Worm (Caenorhabditis elegans): ENCODE results near the gene F37A8.5.

Gene F37A8.5

DNA sequence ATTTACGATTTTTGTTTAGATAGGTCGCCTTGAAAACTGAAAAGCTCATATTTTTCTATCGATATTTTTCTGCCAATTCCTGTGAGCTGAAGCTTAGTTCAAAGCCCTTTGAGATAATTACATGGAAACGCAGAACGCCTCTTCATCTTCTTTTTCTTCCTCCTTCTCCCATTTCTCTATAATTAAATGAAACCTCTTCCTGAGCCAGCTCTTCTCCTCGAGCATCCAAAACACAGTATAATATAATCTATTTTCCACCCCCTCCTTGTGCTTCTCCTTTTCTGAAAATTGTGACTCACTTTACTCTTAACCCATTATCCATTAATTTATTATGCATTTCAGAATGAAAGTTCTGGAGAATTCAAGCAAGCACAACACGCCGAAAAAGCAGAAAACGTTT is at the start of gene F37A8.5:
TSS of gene F37A8.5 (plus strand) at position 332 of the 400 bp plus-strand sequence.
- TF ChIP-seq dao-5 (tag; optimal IDR thresholded peaks at IDR 0.05): no peak
- TF ChIP-seq W03F9.2 (tag; optimal IDR thresholded peaks at IDR 0.05): no peak
- TF ChIP-seq him-1 (tag; optimal IDR thresholded peaks at IDR 0.05): no peak

- no peak for TF ChIP-seq him-1 (tag; optimal IDR thresholded peaks at IDR 0.05)
- no peak for TF ChIP-seq dao-5 (tag; optimal IDR thresholded peaks at IDR 0.05)
- no peak for TF ChIP-seq W03F9.2 (tag; optimal IDR thresholded peaks at IDR 0.05)
Observed at ce11 chrIII:3907587-3907986, 48.8 kb upstream of the F37A8.5 start, which contains the start of gene mmcm-1. Gene mmcm-1 (minus strand): TSS chrIII:3907687.

DNA sequence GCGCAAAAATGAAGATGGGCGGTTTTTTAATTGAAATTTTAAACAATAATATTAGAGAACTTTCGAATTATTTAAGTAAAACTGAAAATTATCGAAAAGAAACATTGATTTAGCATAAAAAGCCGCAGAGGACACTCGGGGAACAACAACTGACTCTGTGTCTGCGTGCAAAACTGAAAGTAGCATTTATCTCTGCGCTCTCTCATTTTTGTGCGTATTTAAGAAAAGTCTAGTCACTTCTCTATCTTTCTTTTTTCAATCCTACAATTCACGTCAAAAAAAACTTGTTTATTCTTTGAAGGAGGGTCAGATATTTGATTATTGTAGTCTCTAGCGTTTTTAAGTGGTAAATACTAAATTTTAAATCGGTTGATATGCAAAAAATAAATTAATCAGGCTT is 48.2 kb upstream of the F37A8.5 start:
- TF ChIP-seq W03F9.2 (tag; optimal IDR thresholded peaks at IDR 0.05) (peak; percentile 25), him-1 (tag; optimal IDR thresholded peaks at IDR 0.05) (no peak)

DNA sequence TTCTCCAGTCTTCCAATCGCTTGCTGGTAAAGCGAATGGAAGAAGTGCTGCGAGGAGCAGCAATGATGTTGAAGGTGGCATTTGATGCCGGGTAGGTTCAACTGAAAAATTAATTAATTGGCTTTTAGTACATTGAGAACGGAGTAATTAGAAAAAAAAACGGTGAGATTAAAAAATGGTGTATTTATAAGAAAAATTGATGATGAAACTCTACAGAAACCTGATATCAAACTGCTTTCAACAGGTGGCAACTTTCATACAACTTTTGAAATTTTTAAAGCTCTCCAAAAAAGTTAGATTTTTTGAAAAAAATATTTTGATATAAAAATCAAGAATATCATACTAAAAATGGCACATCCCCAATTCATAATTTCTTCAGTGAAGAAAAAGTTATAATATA is 42.4 kb upstream of the F37A8.5 start, which contains the start of gene pat-3:
TSS of gene pat-3 (minus strand) at position 101 of the 400 bp plus-strand sequence.
- no peak for TF ChIP-seq W03F9.2 (tag; optimal IDR thresholded peaks at IDR 0.05)
- TF ChIP-seq him-1 (tag; optimal IDR thresholded peaks at IDR 0.05): no peak
- no peak for TF ChIP-seq dao-5 (tag; optimal IDR thresholded peaks at IDR 0.05)

ce11 chrIII:3914836-3915235 is 41.6 kb upstream of the F37A8.5 start:
- TF ChIP-seq him-1 (tag; optimal IDR thresholded peaks at IDR 0.05) (no peak), W03F9.2 (tag; optimal IDR thresholded peaks at IDR 0.05) (no peak), dao-5 (tag; optimal IDR thresholded peaks at IDR 0.05) (no peak)

DNA sequence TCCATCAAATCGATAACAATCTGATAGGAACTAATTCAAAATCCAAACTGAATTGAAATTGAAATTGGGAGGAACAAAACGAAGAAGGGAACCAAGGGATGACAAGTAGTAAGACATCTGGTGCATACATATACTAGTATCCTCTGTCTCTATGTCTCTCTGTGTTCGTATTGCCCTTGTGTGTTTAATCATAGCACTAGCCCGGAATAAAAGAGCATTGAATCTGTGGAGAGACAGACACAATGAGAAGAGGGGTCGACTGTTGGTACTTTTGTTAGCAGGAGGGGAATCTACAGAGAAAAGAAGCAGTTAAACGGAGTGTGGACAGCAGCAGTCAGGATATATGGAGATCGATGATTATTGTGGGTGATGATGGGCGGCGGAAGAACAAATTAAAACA is 40.7 kb upstream of the F37A8.5 start:
- no peak for TF ChIP-seq dao-5 (tag; optimal IDR thresholded peaks at IDR 0.05)
- no peak for TF ChIP-seq him-1 (tag; optimal IDR thresholded peaks at IDR 0.05)
- TF ChIP-seq W03F9.2 (tag; optimal IDR thresholded peaks at IDR 0.05): no peak

DNA sequence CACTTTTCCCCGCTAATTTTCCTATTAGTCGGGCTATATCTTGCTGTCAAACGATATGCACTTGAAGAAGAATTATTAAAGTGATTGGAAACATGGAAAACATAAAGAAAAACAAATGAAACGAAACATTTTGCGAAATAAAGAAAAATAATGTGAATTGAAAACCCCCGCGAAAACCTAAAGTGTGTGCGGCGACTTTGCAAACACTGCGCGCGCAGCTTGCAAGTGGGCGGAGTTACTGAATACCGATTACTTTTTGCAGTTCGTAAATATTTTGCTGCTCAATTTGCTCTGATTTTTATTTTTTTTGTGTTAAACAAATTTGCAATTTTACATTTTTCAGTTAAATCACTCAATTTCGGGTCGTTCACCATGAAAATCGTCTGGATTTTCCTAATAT is 39.8 kb upstream of the F37A8.5 start, which contains the start of gene ccdc-47:
TSS of gene ccdc-47 (plus strand) at position 344 of the 400 bp plus-strand sequence.
- TF ChIP-seq dao-5 (tag; optimal IDR thresholded peaks at IDR 0.05): no peak
- TF ChIP-seq W03F9.2 (tag; optimal IDR thresholded peaks at IDR 0.05): peak; percentile 85
- TF ChIP-seq him-1 (tag; optimal IDR thresholded peaks at IDR 0.05): no peak

DNA sequence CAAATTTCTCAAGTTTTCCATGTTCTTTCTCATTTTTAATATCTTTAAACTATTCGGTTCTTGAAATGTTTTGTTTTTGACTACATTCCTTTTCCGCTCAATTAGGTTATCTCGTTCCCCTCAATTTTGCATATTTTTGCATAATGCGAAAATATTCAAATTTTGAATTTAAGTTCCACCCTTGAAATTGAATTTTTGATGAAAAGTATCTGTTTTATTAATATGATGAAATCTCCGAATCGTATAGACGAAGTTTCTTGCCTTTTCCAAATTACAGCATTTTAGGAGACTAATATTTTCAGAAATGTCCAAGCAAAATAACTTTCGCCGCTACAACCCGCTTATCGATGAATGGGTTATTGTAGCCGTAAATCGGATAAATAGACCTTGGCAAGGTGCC is 37.9 kb upstream of the F37A8.5 start, which contains the start of gene ZK1058.3:
TSS of gene ZK1058.3 (plus strand) at position 301 of the 400 bp plus-strand sequence.
- no peak for TF ChIP-seq W03F9.2 (tag; optimal IDR thresholded peaks at IDR 0.05)
- TF ChIP-seq him-1 (tag; optimal IDR thresholded peaks at IDR 0.05): no peak
- no peak for TF ChIP-seq dao-5 (tag; optimal IDR thresholded peaks at IDR 0.05)

DNA sequence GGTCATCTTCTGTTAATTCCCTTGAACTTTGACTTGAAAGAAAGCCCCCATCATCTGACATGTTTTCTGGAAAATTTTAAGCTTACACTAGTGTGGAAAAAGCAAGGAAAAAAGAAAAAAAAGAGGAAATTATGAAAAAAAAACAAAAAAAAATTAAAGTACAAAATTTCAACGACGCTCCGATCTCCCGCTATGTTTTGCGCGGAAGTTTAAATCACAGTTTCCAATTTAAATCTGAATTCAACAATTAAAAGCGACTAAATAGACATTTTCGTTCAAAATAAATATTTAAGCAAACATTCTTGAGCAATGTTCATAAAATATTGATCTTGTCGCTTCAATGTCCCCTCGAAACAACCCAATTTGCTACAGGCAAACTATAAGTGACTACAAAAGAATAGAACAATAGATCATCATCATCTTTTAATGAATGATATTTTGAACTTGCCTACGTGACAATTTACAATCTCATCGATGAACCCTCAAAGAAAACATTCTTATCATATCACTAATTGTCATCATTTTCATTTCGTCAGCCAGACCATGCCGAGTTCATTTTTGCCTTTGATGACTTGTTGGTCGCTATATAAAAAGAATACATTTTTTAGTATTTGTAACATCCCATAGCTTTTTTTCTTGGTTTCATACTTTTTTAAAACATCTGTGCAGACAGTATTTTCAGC is 34.6 kb upstream of the F37A8.5 start, which contains the start of the genes metl-6 and nit-1:
TSS of gene metl-6 (minus strand) at position 66 of the 683 bp plus-strand sequence.
TSS of gene nit-1 (plus strand) at position 562 of the 683 bp plus-strand sequence.
- TF ChIP-seq dao-5 (tag; optimal IDR thresholded peaks at IDR 0.05): no peak
- no peak for TF ChIP-seq him-1 (tag; optimal IDR thresholded peaks at IDR 0.05)
- TF ChIP-seq W03F9.2 (tag; optimal IDR thresholded peaks at IDR 0.05): no peak

ce11 chrIII:3926116-3926515 is 30.3 kb upstream of the F37A8.5 start, which contains the start of gene ZK1058.9:
Gene ZK1058.9 (minus strand): TSS chrIII:3926216.
- TF ChIP-seq him-1 (tag; optimal IDR thresholded peaks at IDR 0.05): no peak
- TF ChIP-seq dao-5 (tag; optimal IDR thresholded peaks at IDR 0.05): no peak
- no peak for TF ChIP-seq W03F9.2 (tag; optimal IDR thresholded peaks at IDR 0.05)

DNA sequence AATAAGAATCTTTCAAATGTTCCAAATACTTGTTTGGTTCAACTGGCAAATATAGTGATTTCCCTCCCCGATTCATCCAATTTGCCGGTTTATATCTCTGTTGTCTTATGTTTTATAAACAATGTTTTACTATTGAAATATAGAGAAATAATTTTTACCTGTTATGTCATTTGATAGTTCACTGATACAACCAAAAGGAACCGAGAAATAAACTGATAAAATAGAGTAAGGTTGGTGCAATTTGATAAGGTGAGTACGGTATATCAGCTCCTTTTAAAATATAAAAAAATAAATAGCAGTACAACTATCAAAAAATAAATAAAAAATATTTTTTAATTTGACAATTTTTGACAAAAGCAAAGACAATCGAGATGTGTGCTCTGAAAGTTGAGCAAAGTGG is 29.6 kb upstream of the F37A8.5 start:
- TF ChIP-seq dao-5 (tag; optimal IDR thresholded peaks at IDR 0.05): no peak

DNA sequence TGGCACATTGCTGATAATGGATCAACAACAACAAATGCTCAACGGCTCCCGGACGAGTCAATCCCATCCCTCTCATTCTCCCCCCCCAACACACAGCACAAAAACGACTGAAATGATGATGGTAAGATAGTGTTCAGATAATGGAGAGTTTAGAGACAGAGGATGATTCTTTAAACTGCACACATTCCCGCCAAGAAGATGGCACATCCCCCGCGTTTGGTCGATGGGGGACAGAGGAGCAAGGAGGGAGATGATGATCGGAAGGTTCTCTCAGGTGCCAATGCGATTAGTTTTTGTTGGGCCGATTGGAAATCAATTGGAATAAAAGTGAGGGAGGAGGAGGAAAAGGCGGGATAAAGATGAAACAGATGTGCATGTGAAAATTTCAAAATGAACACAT is 29.0 kb upstream of the F37A8.5 start:
- no peak for TF ChIP-seq him-1 (tag; optimal IDR thresholded peaks at IDR 0.05)
- TF ChIP-seq W03F9.2 (tag; optimal IDR thresholded peaks at IDR 0.05): no peak
- no peak for TF ChIP-seq dao-5 (tag; optimal IDR thresholded peaks at IDR 0.05)

ce11 chrIII:3928136-3928535 is 28.3 kb upstream of the F37A8.5 start, which contains the start of gene F37A8.1:
Gene F37A8.1 (plus strand): TSS chrIII:3928436.
- no peak for TF ChIP-seq W03F9.2 (tag; optimal IDR thresholded peaks at IDR 0.05)
- TF ChIP-seq dao-5 (tag; optimal IDR thresholded peaks at IDR 0.05): no peak
- no peak for TF ChIP-seq him-1 (tag; optimal IDR thresholded peaks at IDR 0.05)

ce11 chrIII:3931423-3931822 is 25.0 kb upstream of the F37A8.5 start, which contains the start of gene F37A8.2:
Gene F37A8.2 (minus strand): TSS chrIII:3931523.
- no peak for TF ChIP-seq dao-5 (tag; optimal IDR thresholded peaks at IDR 0.05)
- no peak for TF ChIP-seq W03F9.2 (tag; optimal IDR thresholded peaks at IDR 0.05)
- no peak for TF ChIP-seq him-1 (tag; optimal IDR thresholded peaks at IDR 0.05)
